Fruit fly (Drosophila melanogaster): ENCODE measurements around the gene cdi.

DNA sequence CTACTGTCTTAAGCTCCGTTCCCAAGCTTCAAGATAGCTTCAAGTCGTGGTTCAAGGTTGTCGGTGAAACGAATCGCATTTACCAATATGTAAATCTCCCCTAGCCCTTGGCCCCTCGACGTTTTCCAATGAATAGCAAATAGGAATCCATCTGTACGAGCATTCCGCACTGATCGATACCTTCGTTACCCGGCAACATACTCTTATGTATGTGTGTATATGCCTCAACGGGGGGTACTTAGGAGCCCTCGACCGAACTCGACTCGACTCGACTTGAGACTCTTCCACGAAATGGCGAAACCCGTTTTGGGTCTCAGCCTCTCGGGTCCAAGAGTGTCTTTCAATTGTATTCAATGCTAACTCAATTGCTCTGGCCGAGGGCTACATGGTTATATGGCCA lies 92.4 kb downstream of the cdi start:
- no peak for TF ChIP-seq Hnf4 (GFP tag; optimal IDR thresholded peaks at IDR 0.05)
- TF ChIP-seq psq (GFP tag; optimal IDR thresholded peaks at IDR 0.05): no peak
- TF ChIP-seq h (GFP tag; optimal IDR thresholded peaks at IDR 0.05): no peak
- no peak for TF ChIP-seq Myc (optimal IDR thresholded peaks at IDR 0.05)
- TF ChIP-seq CG9705 (GFP tag; optimal IDR thresholded peaks at IDR 0.05): no peak
